Worm (Caenorhabditis elegans) whole organism, L2 larva: ENCODE results near the gene srd-4.

Experiments
- ama-1 ChIP-seq: fragments of 150-350 bp; optimal IDR thresholded peaks from 2 replicates; lab custom pipeline; 2018; ENCODE audit warnings: inconsistent platforms
- ceh-82 ChIP-seq: fragments of 150-350 bp; optimal IDR thresholded peaks from 2 replicates; lab custom pipeline; 2014; ENCODE audit warnings: missing biosample characterization, missing genetic modification characterization
- elt-1 ChIP-seq: fragments of 150-350 bp; optimal IDR thresholded peaks from 2 replicates; lab custom pipeline; 2014; ENCODE audit warnings: missing biosample characterization, missing genetic modification characterization
- lin-39 ChIP-seq: fragments of 150-350 bp; optimal IDR thresholded peaks from 2 replicates; lab custom pipeline; 2014; ENCODE audit warnings: missing biosample characterization, missing genetic modification reagents, missing genetic modification characterization
- nhr-10 ChIP-seq: sonication (generic microtip); optimal IDR thresholded peaks from 2 replicates; lab custom pipeline; 2017; ENCODE audit warnings: missing biosample characterization, missing genetic modification characterization
- nhr-129 ChIP-seq: fragments of 150-350 bp; optimal IDR thresholded peaks from 2 replicates; lab custom pipeline; 2014; ENCODE audit warnings: missing biosample characterization, missing genetic modification characterization
- ztf-4 ChIP-seq: fragments of 150-350 bp; optimal IDR thresholded peaks from 2 replicates; lab custom pipeline; 2014; ENCODE audit warnings: missing biosample characterization, missing genetic modification characterization

DNA sequence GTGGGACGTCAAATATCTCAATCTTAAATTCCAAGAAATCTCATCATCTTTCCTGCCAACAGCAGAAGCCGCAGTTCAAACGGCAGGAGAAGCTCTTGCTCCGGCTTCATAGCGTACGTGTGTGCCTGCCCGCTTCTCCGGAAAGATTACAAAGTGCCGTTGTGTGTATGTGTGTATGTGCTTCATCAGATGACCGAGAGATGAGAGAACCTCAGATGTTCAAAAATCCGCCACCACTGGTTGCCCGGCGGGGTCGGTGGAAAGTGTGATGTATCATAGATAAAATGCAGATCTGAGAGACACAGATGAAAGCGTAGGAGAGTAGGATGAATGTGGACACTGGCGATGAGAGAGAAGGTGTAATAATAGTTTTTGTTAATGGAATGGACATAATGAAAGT is 48.7 kb downstream of the srd-4 start:
- TF ChIP-seq ceh-82 (tag; lab: Kevin White, UChicago) (no peak), nhr-10 (tag; lab: Kevin White, UChicago) (no peak), ama-1 (lab: Kevin White, UChicago) (no peak), lin-39 (tag; lab: Kevin White, UChicago) (no peak), elt-1 (tag; lab: Kevin White, UChicago) (no peak), ztf-4 (tag; lab: Kevin White, UChicago) (no peak), nhr-129 (peak; percentile 54)
